Fruit fly (Drosophila melanogaster): ENCODE measurements around the gene CG6793.
A peak's percentile ranks its signal among the peaks of the same experiment; 100 is the strongest.

CG6793 gene

dm6 chr3L:12056286-12057178 lies 14.3 kb downstream of the CG6793 start (continued):
- TF ChIP-seq hb (GFP tag; IDR thresholded peaks at IDR 0.05; ENCODE audit: partially characterized antibody): no peak
- peak; percentile 66 for TF ChIP-seq CG31441 (GFP tag; IDR thresholded peaks at IDR 0.05)
- TF ChIP-seq D (optimal IDR thresholded peaks at IDR 0.05): no peak
- peak; percentile 63 for TF ChIP-seq D (GFP tag; optimal IDR thresholded peaks at IDR 0.05)
- TF ChIP-seq Sin3A (optimal IDR thresholded peaks at IDR 0.05): no peak
- no peak for TF ChIP-seq rib (GFP tag; IDR thresholded peaks at IDR 0.05)
- TF ChIP-seq CG2116 (GFP tag; optimal IDR thresholded peaks at IDR 0.05): peak; percentile 20
- peak; percentile 97 for TF ChIP-seq sens (GFP tag)
- no peak for TF ChIP-seq BtbVII (GFP tag; optimal IDR thresholded peaks at IDR 0.05)
- peak; percentile 58 for TF ChIP-seq odd (GFP tag; optimal IDR thresholded peaks at IDR 0.05)
- no peak for TF ChIP-seq stwl (tag; optimal IDR thresholded peaks at IDR 0.05)
- peak; percentile 24; the same call in 2 of the 3 replicates for TF ChIP-seq CG14050 (GFP tag; IDR thresholded peaks at IDR 0.05)
- TF ChIP-seq CG12071 (GFP tag; optimal IDR thresholded peaks at IDR 0.05): peak; percentile 3
- peak; percentile 37 for TF ChIP-seq Sry-δ (GFP tag; optimal IDR thresholded peaks at IDR 0.05)
- TF ChIP-seq vnd (GFP tag; IDR thresholded peaks at IDR 0.05; ENCODE audit: partially characterized antibody): no peak
- TF ChIP-seq HLHmδ (GFP tag; optimal IDR thresholded peaks at IDR 0.05): no peak
- no peak for TF ChIP-seq knrl (GFP tag; IDR thresholded peaks at IDR 0.05; ENCODE audit: partially characterized antibody)
- peak; percentile 49 for TF ChIP-seq CG13624 (GFP tag; optimal IDR thresholded peaks at IDR 0.05)
- TF ChIP-seq gfzf (GFP tag; optimal IDR thresholded peaks at IDR 0.05): no peak
- TF ChIP-seq CG17829 (tag; optimal IDR thresholded peaks at IDR 0.05): peak; percentile 37
- peak; percentile 27 for TF ChIP-seq Hand (GFP tag; optimal IDR thresholded peaks at IDR 0.05)
- 0 out of 3 replicates have a peak, but pooled peaks have one; percentile 16 for TF ChIP-seq HLH4C (GFP tag; IDR thresholded peaks at IDR 0.05; ENCODE audit: partially characterized antibody)
- TF ChIP-seq pfk (GFP tag; optimal IDR thresholded peaks at IDR 0.05): no peak
- TF ChIP-seq lab (GFP tag; optimal IDR thresholded peaks at IDR 0.05): peak; percentile 68
- TF ChIP-seq gsb-n (tag; optimal IDR thresholded peaks at IDR 0.05): peak; percentile 63
- TF ChIP-seq Antp (GFP tag; optimal IDR thresholded peaks at IDR 0.05): peak; percentile 66
- peak; percentile 37 for TF ChIP-seq en (GFP tag; optimal IDR thresholded peaks at IDR 0.05)
- peak; percentile 80 for TF ChIP-seq CoRest (tag; optimal IDR thresholded peaks at IDR 0.05)
- no peak for TF ChIP-seq unc-4 (GFP tag; IDR thresholded peaks at IDR 0.05; ENCODE audit: partially characterized antibody)
- TF ChIP-seq dmrt99B (tag; optimal IDR thresholded peaks at IDR 0.05): peak; percentile 78
- peak; percentile 23 for TF ChIP-seq Dek (tag; optimal IDR thresholded peaks at IDR 0.05)
- TF ChIP-seq Atf-2 (GFP tag; optimal IDR thresholded peaks at IDR 0.05): peak; percentile 73
- TF ChIP-seq Max (GFP tag; optimal IDR thresholded peaks at IDR 0.05): peak; percentile 69
- peak in 1 of 2 experiments; percentile 68 for TF ChIP-seq tll (GFP tag; optimal IDR thresholded peaks at IDR 0.05)
- TF ChIP-seq tin (GFP tag; optimal IDR thresholded peaks at IDR 0.05): peak; percentile 67
- no peak for TF ChIP-seq CG17568 (GFP tag; optimal IDR thresholded peaks at IDR 0.05)
- peak; percentile 56 for TF ChIP-seq CG4854 (GFP tag; optimal IDR thresholded peaks at IDR 0.05)
- TF ChIP-seq CG2875 (GFP tag; optimal IDR thresholded peaks at IDR 0.05): peak; percentile 65
- peak; percentile 88 for TF ChIP-seq CG18262 (tag; optimal IDR thresholded peaks at IDR 0.05)
- no peak for TF ChIP-seq dati (GFP tag; IDR thresholded peaks at IDR 0.05)
- TF ChIP-seq bigmax (GFP tag; optimal IDR thresholded peaks at IDR 0.05): no peak
- TF ChIP-seq CTCF (GFP tag; optimal IDR thresholded peaks at IDR 0.05): no peak
- peak; percentile 30 for TF ChIP-seq CG30431 (GFP tag; optimal IDR thresholded peaks at IDR 0.05)
- peak; percentile 60 for TF ChIP-seq CG12659 (GFP tag; optimal IDR thresholded peaks at IDR 0.05)
- peak; percentile 45 for TF ChIP-seq HLH54F (GFP tag; optimal IDR thresholded peaks at IDR 0.05)
- peak; percentile 56 for TF ChIP-seq CG3407 (GFP tag; optimal IDR thresholded peaks at IDR 0.05)
- peak; percentile 42; the same call in 1 of the 3 replicates for TF ChIP-seq CG11456 (GFP tag; IDR thresholded peaks at IDR 0.05)
- TF ChIP-seq slou (GFP tag; optimal IDR thresholded peaks at IDR 0.05): no peak
- TF ChIP-seq onecut (GFP tag; IDR thresholded peaks at IDR 0.05): peak; percentile 53; the same call in 1 of the 2 replicates
